Worm (Caenorhabditis elegans) whole organism, young adult: Measurements from ENCODE around the gene clc-8.

ENCODE experiments used
- D2030.7 ChIP-seq: fragments of 200-800 bp; sonication (Bioruptor generic); IDR thresholded peaks from 2 replicates; pipeline ENCODE4 v1.3.6; 2022; ENCODE audit warnings: missing genetic modification reagents, missing genetic modification characterization, missing compliant biosample characterization
- F10E7.11 ChIP-seq: sonication (generic microtip); optimal IDR thresholded peaks from 2 replicates; lab custom pipeline; 2017; ENCODE audit warnings: mild to moderate bottlenecking, missing genetic modification characterization, moderate library complexity, missing compliant biosample characterization
- F22D6.2 ChIP-seq: sonication (generic microtip); optimal IDR thresholded peaks from 2 replicates; lab custom pipeline; 2016; ENCODE audit warnings: mild to moderate bottlenecking, missing genetic modification characterization, missing compliant biosample characterization
- F52B5.7 ChIP-seq: sonication (generic microtip); optimal IDR thresholded peaks from 2 replicates; lab custom pipeline; 2016; ENCODE audit warnings: mild to moderate bottlenecking, missing genetic modification characterization, missing compliant biosample characterization
- F57C9.4 ChIP-seq: sonication (generic microtip); optimal IDR thresholded peaks from 2 replicates; lab custom pipeline; 2017; ENCODE audit warnings: mild to moderate bottlenecking, missing genetic modification characterization, missing compliant biosample characterization
- Y53F4B.3 ChIP-seq: fragments of 200-800 bp; sonication (Bioruptor generic); IDR thresholded peaks from 2 replicates; pipeline ENCODE4 v1.3.6; 2022; ENCODE audit warnings: missing genetic modification reagents, missing genetic modification characterization, missing compliant biosample characterization
- ZK185.1 ChIP-seq: sonication (generic microtip); optimal IDR thresholded peaks from 2 replicates; lab custom pipeline; 2016; ENCODE audit warnings: mild to moderate bottlenecking, missing genetic modification characterization, missing compliant biosample characterization; ENCODE audit not compliant: poor library complexity, severe bottlenecking
- ama-1 ChIP-seq, 3 experiments: fragments of 150-350 bp in 1 of 3; sonication (generic microtip) in 2 of 3; optimal IDR thresholded peaks; 2 replicates each; lab custom pipeline; 2014 to 2018; ENCODE audit warnings: missing biosample characterization in 2 of 3, missing genetic modification characterization in 2 of 3, missing genetic modification reagents in 2 of 3
- attf-6 ChIP-seq: fragments of 200-800 bp; sonication (Bioruptor generic); IDR thresholded peaks from 2 replicates; pipeline ENCODE4 v1.3.6; 2022; ENCODE audit warnings: missing genetic modification reagents, missing genetic modification characterization, missing compliant biosample characterization
- ceh-100 ChIP-seq: fragments of 200-800 bp; sonication (Bioruptor generic); IDR thresholded peaks from 2 replicates; pipeline ENCODE4 v1.3.6; 2022; ENCODE audit warnings: missing genetic modification reagents, missing genetic modification characterization, missing compliant biosample characterization
- ceh-40 ChIP-seq: fragments of 200-800 bp; sonication (Bioruptor generic); IDR thresholded peaks from 2 replicates; pipeline ENCODE4 v1.3.6; 2022; ENCODE audit warnings: missing genetic modification characterization, missing compliant biosample characterization
- ceh-58 ChIP-seq: fragments of 200-800 bp; sonication (Bioruptor generic); IDR thresholded peaks from 2 replicates; pipeline ENCODE4 v1.3.6; 2022; ENCODE audit warnings: missing genetic modification characterization, missing compliant biosample characterization
- efl-1 ChIP-seq: fragments of 150-350 bp; optimal IDR thresholded peaks from 2 replicates; lab custom pipeline; 2014; ENCODE audit warnings: missing biosample characterization, missing genetic modification reagents, missing genetic modification characterization
- ekl-4 ChIP-seq: fragments of 200-800 bp; sonication (Bioruptor generic); IDR thresholded peaks from 2 replicates; pipeline ENCODE4 v1.3.6; 2022; ENCODE audit warnings: missing genetic modification reagents, missing genetic modification characterization, missing compliant biosample characterization
- ets-4 ChIP-seq: fragments of 200-800 bp; sonication (Bioruptor generic); optimal IDR thresholded peaks from 2 replicates; lab custom pipeline; 2018; ENCODE audit warnings: mild to moderate bottlenecking, missing genetic modification characterization, missing compliant biosample characterization
- fkh-3 ChIP-seq: sonication (generic microtip); optimal IDR thresholded peaks from 2 replicates; lab custom pipeline; 2016; ENCODE audit warnings: mild to moderate bottlenecking, missing genetic modification characterization, missing compliant biosample characterization
- gei-17 ChIP-seq: fragments of 200-800 bp; sonication (Bioruptor generic); optimal IDR thresholded peaks from 2 replicates; lab custom pipeline; 2018; ENCODE audit warnings: mild to moderate bottlenecking, missing genetic modification characterization, missing compliant biosample characterization
- hlh-26 ChIP-seq: fragments of 200-800 bp; sonication (Bioruptor generic); conservative IDR thresholded peaks from 2 replicates; pipeline ENCODE4 v1.3.6; 2022; ENCODE audit warnings: missing genetic modification reagents, missing genetic modification characterization, missing compliant biosample characterization
- hmg-20 ChIP-seq: fragments of 200-800 bp; sonication (Bioruptor generic); IDR thresholded peaks from 2 replicates; pipeline ENCODE4 v1.3.6; 2022; ENCODE audit warnings: missing genetic modification reagents, missing genetic modification characterization, missing compliant biosample characterization
- hsf-1 ChIP-seq: fragments of 200-800 bp; sonication (Bioruptor generic); IDR thresholded peaks from 2 replicates; pipeline ENCODE4 v1.3.6; 2022; ENCODE audit warnings: missing genetic modification reagents, missing genetic modification characterization, missing compliant biosample characterization
- let-526 ChIP-seq: fragments of 200-800 bp; sonication (Bioruptor generic); IDR thresholded peaks from 2 replicates; pipeline ENCODE4 v1.3.6; 2022; ENCODE audit warnings: missing genetic modification reagents, missing genetic modification characterization, missing compliant biosample characterization
- let-607 ChIP-seq, 2 experiments: fragments of 200-800 bp in 1 of 2; sonication (Bioruptor generic) in 1 of 2; sonication (generic microtip) in 1 of 2; optimal IDR thresholded peaks; 2 replicates each; lab custom pipeline; 2016 to 2018; ENCODE audit warnings: mild to moderate bottlenecking in 2 of 2, missing compliant biosample characterization in 2 of 2, missing genetic modification characterization in 2 of 2, moderate library complexity in 2 of 2, missing genotype in 1 of 2
- lin-26 ChIP-seq: fragments of 200-800 bp; sonication (Bioruptor generic); IDR thresholded peaks from 2 replicates; pipeline ENCODE4 v1.3.6; 2022; ENCODE audit warnings: missing genetic modification reagents, missing genetic modification characterization, missing compliant biosample characterization
- lin-40 ChIP-seq: sonication (generic microtip); optimal IDR thresholded peaks from 2 replicates; lab custom pipeline; 2016; ENCODE audit warnings: missing genetic modification characterization, mild to moderate bottlenecking, missing compliant biosample characterization, missing genotype, missing genetic modification reagents
- lsl-1 ChIP-seq: fragments of 200-800 bp; sonication (Bioruptor generic); optimal IDR thresholded peaks from 2 replicates; lab custom pipeline; 2018; ENCODE audit warnings: mild to moderate bottlenecking, missing genetic modification characterization, moderate library complexity, missing compliant biosample characterization
- lsy-27 ChIP-seq: sonication (generic microtip); optimal IDR thresholded peaks from 2 replicates; lab custom pipeline; 2017; ENCODE audit warnings: missing genetic modification characterization, mild to moderate bottlenecking, missing compliant biosample characterization, antibody characterized with exemption, missing genotype, borderline replicate concordance; ENCODE audit not compliant: insufficient read depth
- madf-6 ChIP-seq: fragments of 200-800 bp; sonication (Bioruptor generic); IDR thresholded peaks from 2 replicates; pipeline ENCODE4 v1.3.6; 2022; ENCODE audit warnings: missing genetic modification reagents, missing genetic modification characterization, missing compliant biosample characterization
- nhr-179 ChIP-seq: sonication (generic microtip); optimal IDR thresholded peaks from 2 replicates; lab custom pipeline; 2016; ENCODE audit warnings: mild to moderate bottlenecking, missing genetic modification characterization, missing compliant biosample characterization
- nhr-80 ChIP-seq: sonication (generic microtip); optimal IDR thresholded peaks from 2 replicates; lab custom pipeline; 2016; ENCODE audit warnings: missing genetic modification characterization, missing compliant biosample characterization
- rcor-1 ChIP-seq: fragments of 200-800 bp; sonication (Bioruptor generic); IDR thresholded peaks from 2 replicates; pipeline ENCODE4 v1.3.6; 2022; ENCODE audit warnings: missing genetic modification reagents, missing genetic modification characterization, missing compliant biosample characterization
- snpc-1.1 ChIP-seq: sonication (generic microtip); optimal IDR thresholded peaks from 2 replicates; lab custom pipeline; 2017; ENCODE audit warnings: missing genetic modification characterization, mild to moderate bottlenecking, missing compliant biosample characterization, antibody characterized with exemption, moderate library complexity, missing genotype, missing genetic modification reagents; ENCODE audit not compliant: insufficient read depth
- tbp1 ChIP-seq: fragments of 200-800 bp; sonication (Bioruptor generic); optimal IDR thresholded peaks from 2 replicates; lab custom pipeline; 2018; ENCODE audit warnings: mild to moderate bottlenecking, missing genetic modification characterization, missing compliant biosample characterization
- unc-62 ChIP-seq: fragments of 150-350 bp; optimal IDR thresholded peaks from 2 replicates; lab custom pipeline; 2014; ENCODE audit warnings: missing biosample characterization, missing genetic modification reagents, missing genetic modification characterization
- zim-3 ChIP-seq: sonication (generic microtip); optimal IDR thresholded peaks from 2 replicates; lab custom pipeline; 2017; ENCODE audit warnings: mild to moderate bottlenecking, missing genetic modification characterization, moderate library complexity, missing compliant biosample characterization

clc-8 gene

DNA sequence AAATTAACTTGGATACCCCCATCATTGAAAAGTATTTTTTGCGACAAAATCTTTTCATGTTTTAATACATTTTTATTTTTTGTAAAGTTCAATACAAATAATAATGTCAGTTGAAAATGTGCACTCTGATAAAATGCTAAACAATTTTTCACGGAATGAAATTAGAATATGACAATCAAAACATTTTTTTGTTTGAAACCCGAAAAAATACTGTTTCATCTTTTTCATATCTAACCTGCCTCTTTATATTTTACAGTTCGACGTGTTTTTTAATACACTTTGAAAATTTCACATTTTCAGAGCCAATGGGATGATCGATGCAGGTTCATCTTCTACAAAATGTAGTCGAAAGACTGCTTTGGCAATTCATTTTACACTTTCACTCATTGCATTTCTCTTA is at the start of gene clc-8:
Gene clc-8 (plus strand): TSS at position 301 of the 400 bp plus-strand sequence.
- TF ChIP-seq nhr-80 (tag; lab: Kevin White, UChicago) (no peak), D2030.7 (GFP tag; lab: Robert Waterston, UW) (no peak), Y53F4B.3 (no peak), zim-3 (tag; lab: Kevin White, UChicago) (no peak), ceh-40 (GFP tag; lab: Robert Waterston, UW) (no peak), F52B5.7 (tag; lab: Kevin White, UChicago) (no peak), ceh-58 (GFP tag; lab: Robert Waterston, UW) (no peak), snpc-1.1 (tag; lab: Kevin White, UChicago) (no peak), F57C9.4 (tag; lab: Kevin White, UChicago) (no peak), fkh-3 (tag; lab: Kevin White, UChicago) (no peak), rcor-1 (GFP tag; lab: Robert Waterston, UW) (no peak), efl-1 (GFP tag; lab: Kevin White, UChicago) (no peak), ama-1 (optimal IDR thresholded peaks at IDR 0.05; lab: Kevin White, UChicago) (no peak), ama-1 (GFP tag; optimal IDR thresholded peaks at IDR 0.05; lab: Kevin White, UChicago) (no peak), tbp1 (GFP tag; lab: Kevin White, UChicago) (no peak), hsf-1 (GFP tag; lab: Robert Waterston, UW) (no peak), ZK185.1 (tag; lab: Kevin White, UChicago) (no peak)
- TF ChIP-seq, all 124 proteins: peak for 0

DNA sequence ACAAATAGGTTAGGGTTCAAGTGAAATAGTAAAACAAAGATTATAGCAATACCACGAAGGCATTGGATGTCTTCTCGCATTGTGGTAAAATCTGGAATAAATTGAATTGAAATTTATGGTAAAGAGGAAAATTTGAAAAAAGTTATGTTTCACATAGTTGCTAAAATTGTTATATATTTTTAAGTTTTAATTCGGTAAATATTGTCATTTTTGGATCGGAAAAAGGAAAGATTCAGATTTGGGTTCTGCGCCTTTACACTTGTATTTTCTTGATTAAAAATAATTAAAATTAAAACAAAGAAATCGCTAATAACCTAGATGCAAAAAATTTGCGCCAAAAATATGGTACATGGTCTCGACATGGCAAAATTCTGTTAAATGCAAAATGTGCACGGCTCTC is 43.3 kb upstream of the clc-8 start, which contains the start of gene oac-56:
Gene oac-56 (minus strand): TSS at position 101 of the 400 bp plus-strand sequence.
- TF ChIP-seq unc-62 (GFP tag; lab: Kevin White, UChicago) = no peak
- 0 out of 2 replicates have a peak, but pooled peaks have one; percentile 51 for TF ChIP-seq attf-6 (GFP tag; lab: Robert Waterston, UW)
- no peak for TF ChIP-seq ceh-100 (GFP tag; lab: Robert Waterston, UW)
- TF ChIP-seq, all 124 proteins: peak for 1

DNA sequence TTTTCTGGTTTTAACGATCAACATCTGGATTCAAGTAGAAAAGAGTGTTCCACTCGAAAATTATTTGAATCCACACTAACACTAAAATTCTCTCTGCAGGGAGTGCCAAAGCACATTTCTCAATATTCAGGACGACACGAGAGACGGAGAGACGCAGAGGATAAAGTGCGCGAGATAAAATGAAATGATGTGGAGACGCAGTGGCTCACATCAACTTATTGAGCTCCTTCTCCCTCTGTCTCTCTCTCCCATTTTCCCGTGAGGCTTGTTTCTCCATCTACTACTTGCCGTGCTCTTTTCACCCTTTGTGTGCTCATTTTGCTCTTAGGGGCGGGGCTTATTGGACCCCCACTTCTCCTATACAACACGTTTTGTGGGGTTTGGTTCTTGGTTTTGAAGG is 37.8 kb upstream of the clc-8 start:
- no peak for TF ChIP-seq ekl-4 (GFP tag; lab: Robert Waterston, UW)
- no peak for TF ChIP-seq F22D6.2 (tag; lab: Kevin White, UChicago)
- no peak for TF ChIP-seq ZK185.1 (tag; lab: Kevin White, UChicago)
- no peak for TF ChIP-seq gei-17 (GFP tag; lab: Kevin White, UChicago)
- TF ChIP-seq ets-4 (GFP tag; lab: Kevin White, UChicago) = no peak
- no peak for TF ChIP-seq D2030.7 (GFP tag; lab: Robert Waterston, UW)
- TF ChIP-seq lsl-1 (GFP tag; lab: Kevin White, UChicago) = no peak
- no peak for TF ChIP-seq let-526
- TF ChIP-seq hmg-20 = no peak
- TF ChIP-seq F10E7.11 (tag; lab: Kevin White, UChicago) = no peak
- no peak for TF ChIP-seq lin-40 (tag; lab: Kevin White, UChicago)
- no peak for TF ChIP-seq hlh-26 (GFP tag; lab: Robert Waterston, UW)
- no peak for TF ChIP-seq nhr-179 (tag; lab: Kevin White, UChicago)
- TF ChIP-seq madf-6 (GFP tag; lab: Robert Waterston, UW) = no peak
- TF ChIP-seq lin-26 (GFP tag; lab: Robert Waterston, UW) = no peak
- TF ChIP-seq unc-62 (GFP tag; lab: Kevin White, UChicago) = no peak
- TF ChIP-seq lsy-27 = no peak
- no peak for TF ChIP-seq let-607 (tag; optimal IDR thresholded peaks at IDR 0.05; lab: Kevin White, UChicago)
- TF ChIP-seq Y53F4B.3 = no peak
- TF ChIP-seq efl-1 (GFP tag; lab: Kevin White, UChicago) = no peak
